Fruit fly (Drosophila melanogaster) S2 (cell line): ENCODE measurements around the gene ppk17.

Experiments used
- CG8478 ChIP-seq: fragments of >200 bp; optimal IDR thresholded peaks from 2 replicates; lab custom pipeline; 2018
- CTCF ChIP-seq, 2 experiments: fragments of >200 bp; optimal IDR thresholded peaks; 2 replicates each; lab custom pipeline; 2018

DNA sequence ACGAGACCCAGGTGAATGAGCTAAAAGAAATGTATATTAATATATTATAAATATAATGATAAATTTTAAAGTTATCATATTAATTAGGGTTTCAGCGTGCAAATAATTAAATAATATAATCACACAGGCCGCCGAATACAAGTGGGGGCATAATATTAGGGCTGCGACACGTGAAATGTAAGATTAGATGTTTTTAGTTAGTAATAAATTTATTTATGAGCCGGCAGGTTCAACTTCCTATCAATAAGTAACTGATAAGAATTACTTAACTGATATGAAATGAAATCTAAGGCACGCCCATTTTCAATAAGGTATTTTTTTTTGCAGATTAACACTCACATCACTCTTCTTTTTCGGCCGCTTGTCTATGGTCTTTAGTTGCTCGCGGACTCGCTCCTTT is 29.5 kb upstream of the ppk17 start:
- TF ChIP-seq CG8478 (lab: Kevin White, UChicago) (no peak), CTCF (optimal IDR thresholded peaks at IDR 0.05; lab: Kevin White, UChicago) (no peak)
